Worm (Caenorhabditis elegans): ENCODE data around the gene Y75B7B.1.

DNA sequence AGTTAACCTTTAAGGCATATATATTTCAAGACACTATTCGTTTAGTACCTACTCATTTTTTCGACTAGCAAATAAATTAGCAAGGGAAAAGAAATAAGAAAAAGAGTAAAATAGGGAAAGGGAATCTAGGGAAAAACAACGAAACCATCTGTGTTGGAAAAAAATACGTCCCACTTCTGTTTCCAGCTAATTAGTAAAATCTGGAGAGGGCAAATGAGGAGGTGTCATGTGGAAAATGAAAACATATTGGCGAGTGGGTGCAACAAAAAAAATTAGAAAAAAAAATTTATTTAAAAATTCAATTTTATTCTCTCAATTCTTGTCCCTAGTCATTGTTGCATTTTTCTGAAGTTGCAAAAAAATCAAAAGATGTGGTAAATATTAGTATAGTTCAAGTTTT lies 37.0 kb downstream of the Y75B7B.1 start:
- TF ChIP-seq ama-1 (optimal IDR thresholded peaks at IDR 0.05), result no peak
- no peak for TF ChIP-seq ceh-13 (GFP tag; optimal IDR thresholded peaks at IDR 0.05)
- no peak for TF ChIP-seq aly-1 (tag; optimal IDR thresholded peaks at IDR 0.05)
- TF ChIP-seq pes-1 (GFP tag; IDR thresholded peaks at IDR 0.05), result no peak
- TF ChIP-seq ets-7 (tag; optimal IDR thresholded peaks at IDR 0.05), result no peak
- TF ChIP-seq hmg-4 (GFP tag; optimal IDR thresholded peaks at IDR 0.05), result no peak
- TF ChIP-seq sea-1 (GFP tag; conservative IDR thresholded peaks at IDR 0.05), result no peak
- no peak for TF ChIP-seq flt-1 (GFP tag; IDR thresholded peaks at IDR 0.05)
- no peak for TF ChIP-seq hnd-1 (tag; optimal IDR thresholded peaks at IDR 0.05)
- TF ChIP-seq tbx-37 (GFP tag; conservative IDR thresholded peaks at IDR 0.05), result no peak
- TF ChIP-seq tra-4 (tag; optimal IDR thresholded peaks at IDR 0.05), result no peak
- TF ChIP-seq B0310.2 (tag; optimal IDR thresholded peaks at IDR 0.05), result no peak
- no peak for TF ChIP-seq F13C5.2 (tag; optimal IDR thresholded peaks at IDR 0.05)

All from whole organism, early embryonic.